Worm (Caenorhabditis elegans) whole organism, midembryonic: Measurements from ENCODE around the gene C43F9.5.

Experiments
- flt-1 ChIP-seq: fragments of 200-800 bp; sonication (Bioruptor generic); IDR thresholded peaks from 2 replicates; pipeline ENCODE4 v1.3.6; 2022; ENCODE audit warnings: missing genetic modification characterization, missing compliant biosample characterization
- ref-1 ChIP-seq: fragments of 200-800 bp; sonication (Bioruptor generic); conservative IDR thresholded peaks from 2 replicates; pipeline ENCODE4 v1.3.6; 2022; ENCODE audit warnings: missing genetic modification reagents, missing genetic modification characterization, missing compliant biosample characterization

DNA sequence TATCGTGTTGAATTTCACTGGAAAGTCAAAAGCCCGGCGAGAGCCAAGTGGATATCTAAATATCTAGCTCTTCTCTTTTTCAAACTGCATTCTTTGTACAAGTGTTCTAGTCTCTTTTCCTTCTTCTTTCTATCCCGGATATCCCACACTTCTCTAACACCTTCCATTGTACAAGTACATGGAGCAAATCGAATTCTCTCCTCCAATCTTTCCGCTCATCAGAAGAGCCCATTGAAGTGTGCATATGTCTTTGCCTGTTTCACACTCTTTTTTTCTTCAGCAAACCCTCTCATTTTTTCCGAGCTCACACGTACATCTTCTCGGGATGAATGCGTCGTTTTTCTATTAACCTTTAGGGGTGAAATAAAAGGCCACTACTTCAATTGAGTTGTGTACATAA lies 17.1 kb downstream of the C43F9.5 start:
- TF ChIP-seq flt-1 (no peak), ref-1 (GFP tag; lab: Robert Waterston, UW) (no peak)
